Fruit fly (Drosophila melanogaster): ENCODE results near the gene CG6908.
A peak's percentile ranks its signal among the peaks of the same experiment; 100 is the strongest.

CG6908 gene

DNA sequence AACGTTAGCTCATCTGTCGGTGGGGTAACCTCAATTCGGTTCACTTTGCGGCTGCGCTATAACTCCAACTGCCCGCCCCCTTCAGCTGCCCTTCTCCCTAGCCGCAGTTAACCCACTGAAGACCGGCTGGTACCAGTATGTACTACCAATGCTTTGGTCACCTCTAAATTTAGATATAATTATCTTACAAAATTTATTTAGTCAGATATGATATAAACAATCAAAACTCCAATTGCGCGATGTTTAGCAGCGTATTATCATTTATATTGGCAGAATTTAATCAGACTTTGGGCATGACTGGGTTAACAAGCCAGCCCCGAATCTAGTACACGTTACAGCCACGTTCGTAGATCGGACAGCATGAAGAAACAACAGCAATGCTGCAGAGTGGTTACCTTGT lies 28.1 kb downstream of the CG6908 start (continued):
- TF ChIP-seq CG12391 (tag; optimal IDR thresholded peaks at IDR 0.05) (peak; percentile 59), lola (GFP tag; optimal IDR thresholded peaks at IDR 0.05) (no peak), CG10321 (GFP tag; IDR thresholded peaks at IDR 0.05) (no peak), CG3281 (GFP tag; optimal IDR thresholded peaks at IDR 0.05) (peak; percentile 41), sim (GFP tag; IDR thresholded peaks at IDR 0.05) (0 out of 2 replicates have a peak, but pooled peaks have one; percentile 9), pan (optimal IDR thresholded peaks at IDR 0.05) (no peak), pan (GFP tag; optimal IDR thresholded peaks at IDR 0.05 in 1 of 2, IDR thresholded peaks at IDR 0.05 in 1 of 2) (peak in 1 of 2 experiments; percentile 53), CG17612 (GFP tag; IDR thresholded peaks at IDR 0.05) (0 out of 2 replicates have a peak, but pooled peaks have one; percentile 18), CG13123 (GFP tag; optimal IDR thresholded peaks at IDR 0.05) (no peak), HHEX (GFP tag; optimal IDR thresholded peaks at IDR 0.05) (peak; percentile 38), luna (GFP tag; optimal IDR thresholded peaks at IDR 0.05) (no peak), CG14050 (GFP tag; IDR thresholded peaks at IDR 0.05) (peak; percentile 52; the same call in 2 of the 3 replicates), ewg (GFP tag; optimal IDR thresholded peaks at IDR 0.05) (peak; percentile 31), CG1792 (GFP tag; optimal IDR thresholded peaks at IDR 0.05) (no peak), scrt (GFP tag; optimal IDR thresholded peaks at IDR 0.05) (peak; percentile 53), CTCF (GFP tag; optimal IDR thresholded peaks at IDR 0.05) (peak; percentile 10), HmgZ (tag; optimal IDR thresholded peaks at IDR 0.05) (peak; percentile 38), run (tag; optimal IDR thresholded peaks at IDR 0.05) (peak; percentile 38), Deaf1 (tag; optimal IDR thresholded peaks at IDR 0.05) (peak; percentile 19), Aef1 (GFP tag; IDR thresholded peaks at IDR 0.05) (0 out of 3 replicates have a peak, but pooled peaks have one; percentile 33), kah (GFP tag; optimal IDR thresholded peaks at IDR 0.05) (peak; percentile 56), gcm (GFP tag; optimal IDR thresholded peaks at IDR 0.05) (peak; percentile 29), CG15073 (GFP tag; optimal IDR thresholded peaks at IDR 0.05) (no peak), CG4854 (GFP tag; optimal IDR thresholded peaks at IDR 0.05) (peak; percentile 8), Scr (GFP tag; IDR thresholded peaks at IDR 0.05; ENCODE audit: partially characterized antibody) (no peak), CG12769 (tag; optimal IDR thresholded peaks at IDR 0.05) (peak; percentile 67), Sox102F (GFP tag; optimal IDR thresholded peaks at IDR 0.05) (peak; percentile 66), CG14441 (GFP tag; IDR thresholded peaks at IDR 0.05) (peak; percentile 70), lmd (GFP tag; IDR thresholded peaks at IDR 0.05) (peak; percentile 40), CG9437 (GFP tag; optimal IDR thresholded peaks at IDR 0.05) (no peak), Rfx (GFP tag; IDR thresholded peaks at IDR 0.05) (peak; percentile 54), odd (GFP tag; optimal IDR thresholded peaks at IDR 0.05) (peak; percentile 42), caup (GFP tag; optimal IDR thresholded peaks at IDR 0.05; ENCODE audit: severe bottlenecking) (peak; percentile 30), bab2 (GFP tag; optimal IDR thresholded peaks at IDR 0.05) (no peak), CG7357 (GFP tag; IDR thresholded peaks at IDR 0.05) (peak; percentile 44; the same call in 2 of the 3 replicates), CG17361 (GFP tag; IDR thresholded peaks at IDR 0.05) (0 out of 3 replicates have a peak, but pooled peaks have one; percentile 38), CG17829 (tag; optimal IDR thresholded peaks at IDR 0.05) (peak; percentile 54), Atf6 (GFP tag; IDR thresholded peaks at IDR 0.05) (peak; percentile 60; the same call in 1 of the 2 replicates), aop (GFP tag; IDR thresholded peaks at IDR 0.05) (no peak), Bgb (GFP tag; IDR thresholded peaks at IDR 0.05; ENCODE audit: partially characterized antibody) (no peak), CG12071 (GFP tag; optimal IDR thresholded peaks at IDR 0.05) (peak; percentile 54), nmo (GFP tag; optimal IDR thresholded peaks at IDR 0.05) (peak; percentile 54), Hr51 (GFP tag; optimal IDR thresholded peaks at IDR 0.05) (peak in 1 of 2 experiments; percentile 84), onecut (GFP tag; IDR thresholded peaks at IDR 0.05) (0 out of 2 replicates have a peak, but pooled peaks have one; percentile 13), ind (GFP tag; optimal IDR thresholded peaks at IDR 0.05) (peak; percentile 27), CG7839 (tag; optimal IDR thresholded peaks at IDR 0.05) (peak; percentile 66), CG2120 (GFP tag; optimal IDR thresholded peaks at IDR 0.05) (peak; percentile 49), sqz (GFP tag; optimal IDR thresholded peaks at IDR 0.05) (peak; percentile 3), dimm (GFP tag; IDR thresholded peaks at IDR 0.05) (peak; percentile 20; the same call in 1 of the 2 replicates), Oaz (GFP tag; IDR thresholded peaks at IDR 0.05) (0 out of 2 replicates have a peak, but pooled peaks have one; percentile 34)
